Worm (Caenorhabditis elegans) whole organism, mixed stage, embryonic: ENCODE measurements around the gene nhr-181.

Experiments
- M03D4.4 ChIP-seq: sonication (generic microtip); optimal IDR thresholded peaks from 2 replicates; lab custom pipeline; 2017; ENCODE audit warnings: mild to moderate bottlenecking, missing genetic modification characterization, missing compliant biosample characterization
- ceh-43 ChIP-seq: fragments of 200-800 bp; sonication (Bioruptor generic); optimal IDR thresholded peaks from 2 replicates; lab custom pipeline; 2018; ENCODE audit warnings: mild to moderate bottlenecking, missing genetic modification characterization, moderate library complexity, missing compliant biosample characterization
- elt-3 ChIP-seq: fragments of 150-350 bp; optimal IDR thresholded peaks from 2 replicates; lab custom pipeline; 2014; ENCODE audit warnings: missing biosample characterization, missing genetic modification characterization
- lin-13 ChIP-seq: fragments of 150-350 bp; optimal IDR thresholded peaks from 2 replicates; lab custom pipeline; 2014; ENCODE audit warnings: missing biosample characterization, missing genetic modification characterization
- lsy-2 ChIP-seq: fragments of 150-350 bp; optimal IDR thresholded peaks from 2 replicates; lab custom pipeline; 2014; ENCODE audit warnings: missing biosample characterization, missing genetic modification characterization
- nhr-12 ChIP-seq: fragments of 150-350 bp; optimal IDR thresholded peaks from 2 replicates; lab custom pipeline; 2014; ENCODE audit warnings: missing biosample characterization, missing genetic modification characterization
- nhr-76 ChIP-seq: sonication (generic microtip); optimal IDR thresholded peaks from 2 replicates; lab custom pipeline; 2017; ENCODE audit warnings: missing biosample characterization, missing genetic modification characterization
- pha-4 ChIP-seq: fragments of 150-350 bp; optimal IDR thresholded peaks from 2 replicates; lab custom pipeline; 2018; ENCODE audit warnings: missing biosample characterization, missing genetic modification reagents, missing genetic modification characterization
- snpc-4 ChIP-seq: fragments of 150-350 bp; optimal IDR thresholded peaks from 2 replicates; lab custom pipeline; 2014; ENCODE audit warnings: missing biosample characterization, missing genetic modification characterization
- unc-39 ChIP-seq: fragments of 150-350 bp; optimal IDR thresholded peaks from 2 replicates; lab custom pipeline; 2014; ENCODE audit warnings: missing biosample characterization, missing genetic modification characterization
- unc-62 ChIP-seq: fragments of 150-350 bp; optimal IDR thresholded peaks from 2 replicates; lab custom pipeline; 2014; ENCODE audit warnings: missing biosample characterization, missing genetic modification reagents, missing genetic modification characterization

- TF ChIP-seq M03D4.4 (tag; lab: Kevin White, UChicago): no peak
- TF ChIP-seq snpc-4: no peak
- TF ChIP-seq nhr-12 (tag; lab: Kevin White, UChicago): no peak
- TF ChIP-seq lsy-2 (tag; lab: Kevin White, UChicago): no peak
- no peak for TF ChIP-seq pha-4 (tag; lab: Kevin White, UChicago)
- no peak for TF ChIP-seq elt-3 (tag; lab: Kevin White, UChicago)
- TF ChIP-seq ceh-43 (GFP tag; lab: Kevin White, UChicago): no peak
- no peak for TF ChIP-seq nhr-76
- TF ChIP-seq lin-13 (tag; lab: Kevin White, UChicago): no peak
- TF ChIP-seq unc-62 (GFP tag; lab: Kevin White, UChicago): no peak
- TF ChIP-seq unc-39: no peak
Measured at ce11 chrV:4055025-4055424, 39.8 kb upstream of the nhr-181 start, which contains the start of gene djr-1.2.
